Fruit fly (Drosophila melanogaster): ENCODE measurements around the gene CG6996.

The CG6996 gene

DNA sequence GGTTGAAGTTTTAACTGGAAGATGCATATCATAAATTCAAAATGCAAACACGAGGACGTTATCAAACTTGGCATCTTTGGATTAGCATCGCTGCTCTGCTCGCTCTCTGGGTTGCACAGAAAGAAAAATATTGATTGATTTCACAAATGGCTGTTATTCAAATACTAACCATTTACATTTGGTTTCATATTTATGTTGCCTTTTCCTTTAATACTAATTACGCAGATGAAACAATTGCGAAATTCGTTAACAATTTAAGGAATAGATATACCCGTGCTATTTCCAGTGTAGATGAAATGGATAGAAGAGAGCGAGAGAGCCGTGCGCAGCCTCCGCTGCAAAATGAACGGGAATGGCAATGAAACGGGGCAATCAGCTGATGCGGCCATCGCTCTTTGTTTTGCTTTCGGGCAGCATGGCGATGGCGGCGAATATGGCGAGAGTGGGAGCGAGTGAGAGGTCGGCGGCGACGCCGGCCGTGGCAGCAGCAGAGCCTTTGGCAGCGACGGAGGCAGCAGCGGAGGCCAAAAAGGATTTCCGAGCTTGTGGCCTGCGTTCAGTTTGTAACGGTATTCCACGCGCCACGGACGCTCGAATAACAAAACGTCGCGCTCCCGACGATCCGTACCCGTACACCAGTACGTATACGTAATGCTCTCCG lies 40.3 kb downstream of the CG6996 start, which contains the start of gene rdgC (continued):
- peak; percentile 92 to 96 for TF ChIP-seq Pdp1 (GFP tag; optimal IDR thresholded peaks at IDR 0.05)
- TF ChIP-seq CG15269 (tag; optimal IDR thresholded peaks at IDR 0.05) = peak; percentile 96
- peak; percentile 92 for TF ChIP-seq CG7987 (GFP tag; optimal IDR thresholded peaks at IDR 0.05)
- TF ChIP-seq HLH4C (GFP tag; IDR thresholded peaks at IDR 0.05; ENCODE audit: partially characterized antibody) = no peak
- peak; percentile 94 for TF ChIP-seq tin (GFP tag; optimal IDR thresholded peaks at IDR 0.05)
- TF ChIP-seq CG4328 (GFP tag; optimal IDR thresholded peaks at IDR 0.05) = peak; percentile 76
- TF ChIP-seq CG11696 (GFP tag; IDR thresholded peaks at IDR 0.05) = peak; percentile 86
- peak; percentile 96 for TF ChIP-seq CG1647 (GFP tag; optimal IDR thresholded peaks at IDR 0.05)
- peak; percentile 94 for TF ChIP-seq scrt (GFP tag; optimal IDR thresholded peaks at IDR 0.05)
- TF ChIP-seq HmgD (GFP tag; optimal IDR thresholded peaks at IDR 0.05) = peak; percentile 95
- peak; percentile 80 for TF ChIP-seq Nf-YB (GFP tag; optimal IDR thresholded peaks at IDR 0.05)
- TF ChIP-seq Dad (GFP tag; optimal IDR thresholded peaks at IDR 0.05) = peak; percentile 94
- TF ChIP-seq CrebB (tag; optimal IDR thresholded peaks at IDR 0.05) = peak; percentile 95
- no peak for TF ChIP-seq hth (optimal IDR thresholded peaks at IDR 0.05)
- peak; percentile 96 for TF ChIP-seq CG17328 (GFP tag; IDR thresholded peaks at IDR 0.05)
- peak; percentile 84 for TF ChIP-seq GATAe (GFP tag; conservative IDR thresholded peaks at IDR 0.05)
- peak; percentile 94 for TF ChIP-seq CG10654 (GFP tag; optimal IDR thresholded peaks at IDR 0.05)
- no peak for TF ChIP-seq CG16813 (GFP tag; IDR thresholded peaks at IDR 0.05; ENCODE audit: partially characterized antibody)
- TF ChIP-seq CG8478 (optimal IDR thresholded peaks at IDR 0.05) = no peak
- 0 out of 2 replicates have a peak, but pooled peaks have one; percentile 31 for TF ChIP-seq Dip2 (GFP tag; IDR thresholded peaks at IDR 0.05)
- TF ChIP-seq D19A (tag; optimal IDR thresholded peaks at IDR 0.05) = peak; percentile 93
- TF ChIP-seq zfh1 (GFP tag; IDR thresholded peaks at IDR 0.05) = peak; percentile 97
- peak; percentile 75 for TF ChIP-seq CG6654 (GFP tag; optimal IDR thresholded peaks at IDR 0.05)
- TF ChIP-seq CG1603 (tag; optimal IDR thresholded peaks at IDR 0.05) = peak; percentile 98
- peak; percentile 92 for TF ChIP-seq CG17385 (GFP tag; optimal IDR thresholded peaks at IDR 0.05)
- peak; percentile 80 for TF ChIP-seq CG10321 (GFP tag; IDR thresholded peaks at IDR 0.05)
- no peak for TF ChIP-seq vnd (GFP tag; IDR thresholded peaks at IDR 0.05; ENCODE audit: partially characterized antibody)
- TF ChIP-seq onecut (GFP tag; IDR thresholded peaks at IDR 0.05) = peak; percentile 92
- TF ChIP-seq fd102C (GFP tag; optimal IDR thresholded peaks at IDR 0.05) = peak; percentile 56
- peak; percentile 94 for TF ChIP-seq maf-S (GFP tag; optimal IDR thresholded peaks at IDR 0.05)
- TF ChIP-seq rib (GFP tag; IDR thresholded peaks at IDR 0.05) = peak; percentile 90
- TF ChIP-seq Scr (GFP tag; IDR thresholded peaks at IDR 0.05; ENCODE audit: partially characterized antibody) = no peak
- TF ChIP-seq CG11247 (GFP tag; IDR thresholded peaks at IDR 0.05) = peak; percentile 94
- peak; percentile 96 for TF ChIP-seq CG1233 (GFP tag; optimal IDR thresholded peaks at IDR 0.05)
- peak; percentile 95 for TF ChIP-seq CG18476 (GFP tag; optimal IDR thresholded peaks at IDR 0.05)
- TF ChIP-seq CG11093 (GFP tag; IDR thresholded peaks at IDR 0.05) = peak; percentile 91
- peak in 1 of 3 experiments; percentile 40 for TF ChIP-seq lola (GFP tag; optimal IDR thresholded peaks at IDR 0.05)
- TF ChIP-seq slou (GFP tag; optimal IDR thresholded peaks at IDR 0.05) = peak; percentile 92
- TF ChIP-seq bsh (GFP tag; optimal IDR thresholded peaks at IDR 0.05) = peak in 1 of 2 experiments; percentile 91
- peak; percentile 92 for TF ChIP-seq Max (GFP tag; optimal IDR thresholded peaks at IDR 0.05)
- TF ChIP-seq Bteb2 (GFP tag; optimal IDR thresholded peaks at IDR 0.05) = peak; percentile 94
- TF ChIP-seq CG8359 (GFP tag; optimal IDR thresholded peaks at IDR 0.05; ENCODE audit: borderline replicate concordance) = peak; percentile 85
- TF ChIP-seq BtbVII (GFP tag; optimal IDR thresholded peaks at IDR 0.05) = peak; percentile 96
- peak; percentile 93 for TF ChIP-seq gcm (GFP tag; optimal IDR thresholded peaks at IDR 0.05)
- TF ChIP-seq lilli (GFP tag; optimal IDR thresholded peaks at IDR 0.05) = peak; percentile 96
- peak; percentile 81 for TF ChIP-seq Poxn (GFP tag; IDR thresholded peaks at IDR 0.05)
- TF ChIP-seq tap (tag; optimal IDR thresholded peaks at IDR 0.05) = peak; percentile 98
- peak; percentile 96 for TF ChIP-seq Oli (tag; optimal IDR thresholded peaks at IDR 0.05)
- TF ChIP-seq CG8924 (tag; optimal IDR thresholded peaks at IDR 0.05) = peak; percentile 96

Data from whole organism, embryonic.